Fruit fly (Drosophila melanogaster) whole organism, adult: ENCODE data around the gene CG4259.

Source experiments
- CG11617 ChIP-seq: fragments of 200-800 bp; sonication (Bioruptor generic); optimal IDR thresholded peaks from 2 replicates; lab custom pipeline; 2017; ENCODE audit warnings: mild to moderate bottlenecking, missing biosample characterization, missing genetic modification reagents, missing genetic modification characterization
- CG12768 ChIP-seq: fragments of 200-800 bp; sonication (Bioruptor generic); optimal IDR thresholded peaks from 2 replicates; lab custom pipeline; 2017; ENCODE audit warnings: missing biosample characterization, missing genetic modification characterization, mild to moderate bottlenecking, moderate library complexity, missing genetic modification reagents
- CG14711 ChIP-seq: fragments of 200-800 bp; sonication (Bioruptor generic); optimal IDR thresholded peaks from 2 replicates; lab custom pipeline; 2018; ENCODE audit warnings: missing biosample characterization, mild to moderate bottlenecking, missing genetic modification characterization, moderate library complexity
- CG1620 ChIP-seq: fragments of 200-800 bp; sonication (Bioruptor generic); optimal IDR thresholded peaks from 2 replicates; lab custom pipeline; 2016; ENCODE audit warnings: missing biosample characterization, missing genetic modification characterization
- CG33017 ChIP-seq: fragments of 200-800 bp; sonication (Bioruptor generic); optimal IDR thresholded peaks from 2 replicates; lab custom pipeline; 2018; ENCODE audit warnings: missing biosample characterization, mild to moderate bottlenecking, missing genetic modification characterization, moderate library complexity
- CG5204 ChIP-seq: fragments of 200-800 bp; sonication (Bioruptor generic); optimal IDR thresholded peaks from 2 replicates; lab custom pipeline; 2016; ENCODE audit warnings: missing biosample characterization, missing genetic modification characterization
- CG7045 ChIP-seq: fragments of 200-800 bp; sonication (Bioruptor generic); optimal IDR thresholded peaks from 2 replicates; lab custom pipeline; 2017; ENCODE audit warnings: missing biosample characterization, mild to moderate bottlenecking, missing genetic modification characterization
- CG7101 ChIP-seq: fragments of 200-800 bp; sonication (Bioruptor generic); optimal IDR thresholded peaks from 2 replicates; lab custom pipeline; 2018; ENCODE audit warnings: missing biosample characterization, mild to moderate bottlenecking, missing genetic modification characterization, moderate library complexity
- Clk ChIP-seq: fragments of 200-800 bp; sonication (Bioruptor generic); optimal IDR thresholded peaks from 2 replicates; lab custom pipeline; 2017; ENCODE audit warnings: missing biosample characterization, missing genetic modification characterization
- Crg-1 ChIP-seq: fragments of 200-800 bp; sonication (Bioruptor generic); optimal IDR thresholded peaks from 2 replicates; lab custom pipeline; 2016; ENCODE audit warnings: missing biosample characterization, missing genetic modification characterization
- Hr96 ChIP-seq: fragments of 200-800 bp; sonication (Bioruptor generic); optimal IDR thresholded peaks from 2 replicates; lab custom pipeline; 2016; ENCODE audit warnings: missing biosample characterization, missing genetic modification characterization
- Mnt ChIP-seq: fragments of 200-800 bp; sonication (Bioruptor generic); optimal IDR thresholded peaks from 2 replicates; lab custom pipeline; 2016; ENCODE audit warnings: missing biosample characterization, mild to moderate bottlenecking, missing genetic modification characterization
- bab1 ChIP-seq: fragments of 200-800 bp; sonication (Bioruptor generic); optimal IDR thresholded peaks from 3 replicates; lab custom pipeline; 2019; ENCODE audit warnings: missing biosample characterization, mild to moderate bottlenecking, missing genetic modification characterization, moderate library complexity
- cic ChIP-seq: fragments of 200-800 bp; sonication (Bioruptor generic); optimal IDR thresholded peaks from 2 replicates; lab custom pipeline; 2017; ENCODE audit warnings: missing biosample characterization, mild to moderate bottlenecking, missing genetic modification characterization, moderate library complexity
- cnc ChIP-seq, 2 experiments: fragments of >200 bp; optimal IDR thresholded peaks; 2 replicates each; lab custom pipeline; 2017
- kay ChIP-seq: fragments of 200-800 bp; sonication (Bioruptor generic); peaks from one replicate; lab custom pipeline; 2016; ENCODE audit warnings: missing biosample characterization, missing genetic modification characterization, borderline replicate concordance
- ovo ChIP-seq: fragments of 200-800 bp; sonication (Bioruptor generic); optimal IDR thresholded peaks from 2 replicates; lab custom pipeline; 2016; ENCODE audit warnings: missing biosample characterization, missing genetic modification characterization
- pad ChIP-seq: fragments of 200-800 bp; sonication (Bioruptor generic); optimal IDR thresholded peaks from 3 replicates; lab custom pipeline; 2017; ENCODE audit warnings: missing biosample characterization, missing genetic modification characterization, mild to moderate bottlenecking, moderate library complexity, missing genetic modification reagents
- tj ChIP-seq: fragments of 200-800 bp; sonication (Bioruptor generic); optimal IDR thresholded peaks from 3 replicates; lab custom pipeline; 2017; ENCODE audit warnings: missing biosample characterization, mild to moderate bottlenecking, missing genetic modification characterization, moderate library complexity
- toe ChIP-seq: fragments of 200-800 bp; sonication (Bioruptor generic); optimal IDR thresholded peaks from 2 replicates; lab custom pipeline; 2016; ENCODE audit warnings: missing biosample characterization, missing genetic modification characterization

Gene CG4259

dm6 chr2L:2175090-2175830, 46.2 kb upstream of the CG4259 start:
- TF ChIP-seq Hr96 (GFP tag; lab: Kevin White, UChicago): no peak
- TF ChIP-seq Clk (GFP tag; lab: Kevin White, UChicago): no peak
- TF ChIP-seq toe (GFP tag; lab: Kevin White, UChicago): no peak
- peak; percentile 89 for TF ChIP-seq Mnt (GFP tag; lab: Kevin White, UChicago)
- no peak for TF ChIP-seq CG5204 (GFP tag; lab: Kevin White, UChicago)
- TF ChIP-seq kay: peak; percentile 97
- no peak for TF ChIP-seq cnc (optimal IDR thresholded peaks at IDR 0.05; lab: Kevin White, UChicago)
- no peak for TF ChIP-seq CG7101 (tag; lab: Kevin White, UChicago)
- TF ChIP-seq CG11617 (GFP tag; lab: Kevin White, UChicago): no peak
- no peak for TF ChIP-seq CG1620 (GFP tag; lab: Kevin White, UChicago)
- peak; percentile 99 for TF ChIP-seq tj (GFP tag; lab: Kevin White, UChicago)
- TF ChIP-seq bab1 (GFP tag; lab: Kevin White, UChicago): no peak
- TF ChIP-seq pad: peak; percentile 55
- peak; percentile 17 for TF ChIP-seq CG12768 (GFP tag; lab: Kevin White, UChicago)
- TF ChIP-seq Crg-1 (GFP tag; lab: Kevin White, UChicago): no peak
- peak; percentile 30 for TF ChIP-seq ovo
- TF ChIP-seq CG33017 (tag; lab: Kevin White, UChicago): peak; percentile 46
- TF ChIP-seq CG14711 (tag; lab: Kevin White, UChicago): peak; percentile 11
- TF ChIP-seq cic (GFP tag; lab: Kevin White, UChicago): peak; percentile 62
- TF ChIP-seq CG7045 (GFP tag; lab: Kevin White, UChicago): no peak

- TF ChIP-seq kay (no peak), pad (no peak), CG14711 (tag; lab: Kevin White, UChicago) (no peak), Hr96 (GFP tag; lab: Kevin White, UChicago) (no peak), Crg-1 (GFP tag; lab: Kevin White, UChicago) (no peak), CG11617 (GFP tag; lab: Kevin White, UChicago) (no peak), Clk (GFP tag; lab: Kevin White, UChicago) (no peak), CG1620 (GFP tag; lab: Kevin White, UChicago) (no peak), CG33017 (tag; lab: Kevin White, UChicago) (no peak), CG5204 (GFP tag; lab: Kevin White, UChicago) (no peak), CG7045 (GFP tag; lab: Kevin White, UChicago) (no peak), cnc (optimal IDR thresholded peaks at IDR 0.05; lab: Kevin White, UChicago) (no peak), bab1 (GFP tag; lab: Kevin White, UChicago) (no peak), CG12768 (GFP tag; lab: Kevin White, UChicago) (no peak), ovo (no peak), toe (GFP tag; lab: Kevin White, UChicago) (no peak), CG7101 (tag; lab: Kevin White, UChicago) (no peak), cic (GFP tag; lab: Kevin White, UChicago) (no peak)
Measured at dm6 chr2L:2173604-2174003, 44.6 kb upstream of the CG4259 start.

- TF ChIP-seq tj (GFP tag; lab: Kevin White, UChicago) (no peak), CG14711 (tag; lab: Kevin White, UChicago) (no peak), Crg-1 (GFP tag; lab: Kevin White, UChicago) (no peak), Mnt (GFP tag; lab: Kevin White, UChicago) (no peak), CG12768 (GFP tag; lab: Kevin White, UChicago) (no peak), CG5204 (GFP tag; lab: Kevin White, UChicago) (no peak), cnc (optimal IDR thresholded peaks at IDR 0.05; lab: Kevin White, UChicago) (no peak), CG1620 (GFP tag; lab: Kevin White, UChicago) (no peak), pad (no peak), toe (GFP tag; lab: Kevin White, UChicago) (no peak), Clk (GFP tag; lab: Kevin White, UChicago) (no peak), CG7101 (tag; lab: Kevin White, UChicago) (no peak), CG7045 (GFP tag; lab: Kevin White, UChicago) (no peak), ovo (no peak), cic (GFP tag; lab: Kevin White, UChicago) (no peak), CG33017 (tag; lab: Kevin White, UChicago) (no peak), bab1 (GFP tag; lab: Kevin White, UChicago) (no peak), Hr96 (GFP tag; lab: Kevin White, UChicago) (no peak)
Measured at dm6 chr2L:2173191-2173590, 44.2 kb upstream of the CG4259 start.

dm6 chr2L:2172460-2173121, 43.6 kb upstream of the CG4259 start:
- TF ChIP-seq CG7101 (tag; lab: Kevin White, UChicago) (no peak), ovo (peak; percentile 9), tj (GFP tag; lab: Kevin White, UChicago) (no peak), CG33017 (tag; lab: Kevin White, UChicago) (no peak), Clk (GFP tag; lab: Kevin White, UChicago) (no peak)

dm6 chr2L:2171366-2172078, 42.5 kb upstream of the CG4259 start:
- TF ChIP-seq CG7101 (tag; lab: Kevin White, UChicago) (peak; percentile 29), CG7045 (GFP tag; lab: Kevin White, UChicago) (no peak), Clk (GFP tag; lab: Kevin White, UChicago) (no peak), tj (GFP tag; lab: Kevin White, UChicago) (peak; percentile 42), Hr96 (GFP tag; lab: Kevin White, UChicago) (no peak), CG5204 (GFP tag; lab: Kevin White, UChicago) (no peak), pad (no peak), bab1 (GFP tag; lab: Kevin White, UChicago) (no peak), CG12768 (GFP tag; lab: Kevin White, UChicago) (peak; percentile 16), ovo (peak; percentile 27), CG33017 (tag; lab: Kevin White, UChicago) (no peak), Mnt (GFP tag; lab: Kevin White, UChicago) (peak; percentile 39), Crg-1 (GFP tag; lab: Kevin White, UChicago) (no peak), cic (GFP tag; lab: Kevin White, UChicago) (peak; percentile 93), CG14711 (tag; lab: Kevin White, UChicago) (no peak), cnc (optimal IDR thresholded peaks at IDR 0.05; lab: Kevin White, UChicago) (no peak), CG11617 (GFP tag; lab: Kevin White, UChicago) (peak; percentile 35), kay (peak; percentile 70), CG1620 (GFP tag; lab: Kevin White, UChicago) (no peak), toe (GFP tag; lab: Kevin White, UChicago) (no peak)
